Fruit fly (Drosophila melanogaster): ENCODE results near the gene CG2150.

CG2150 gene

dm6 chr3R:31793664-31794417 is 29.3 kb upstream of the CG2150 start, which contains the start of the genes Mccc1 and Acf (continued):
- TF ChIP-seq MBD-R2 (GFP tag; IDR thresholded peaks at IDR 0.05) (peak; percentile 35; the same call in 1 of the 2 replicates), Sin3A (optimal IDR thresholded peaks at IDR 0.05) (peak; percentile 61), Nf-YC (tag; optimal IDR thresholded peaks at IDR 0.05) (no peak), tup (GFP tag; optimal IDR thresholded peaks at IDR 0.05) (no peak), Gug (GFP tag; IDR thresholded peaks at IDR 0.05) (0 out of 4 replicates have a peak, but pooled peaks have one; percentile 6), ham (GFP tag; IDR thresholded peaks at IDR 0.05) (no peak), ind (GFP tag; optimal IDR thresholded peaks at IDR 0.05) (peak; percentile 10), nerfin-2 (GFP tag; IDR thresholded peaks at IDR 0.05; ENCODE audit: partially characterized antibody) (no peak), lov (optimal IDR thresholded peaks at IDR 0.05) (no peak), lov (GFP tag; IDR thresholded peaks at IDR 0.05) (no peak), ken (GFP tag; IDR thresholded peaks at IDR 0.05) (peak; percentile 20; the same call in 1 of the 3 replicates), Myb (GFP tag; optimal IDR thresholded peaks at IDR 0.05) (peak; percentile 74), Hsf (GFP tag; optimal IDR thresholded peaks at IDR 0.05) (peak; percentile 30), CG13624 (GFP tag; optimal IDR thresholded peaks at IDR 0.05) (peak; percentile 10), pzg (GFP tag; optimal IDR thresholded peaks at IDR 0.05) (peak; percentile 79), Hr78 (GFP tag; optimal IDR thresholded peaks at IDR 0.05) (no peak), tin (GFP tag; optimal IDR thresholded peaks at IDR 0.05) (peak; percentile 22), Abd-B (GFP tag; optimal IDR thresholded peaks at IDR 0.05) (no peak), unc-4 (GFP tag; IDR thresholded peaks at IDR 0.05; ENCODE audit: partially characterized antibody) (peak; percentile 57; the same call in 1 of the 2 replicates), CG2120 (GFP tag; optimal IDR thresholded peaks at IDR 0.05) (peak; percentile 68), bbx (GFP tag; IDR thresholded peaks at IDR 0.05; ENCODE audit: partially characterized antibody) (peak; percentile 63), Taf1 (GFP tag; IDR thresholded peaks at IDR 0.05) (no peak), Sox100B (GFP tag; optimal IDR thresholded peaks at IDR 0.05) (no peak), CG32532 (GFP tag; IDR thresholded peaks at IDR 0.05) (peak; percentile 51; the same call in 1 of the 2 replicates), seq (GFP tag; IDR thresholded peaks at IDR 0.05) (no peak), CG9876 (GFP tag; optimal IDR thresholded peaks at IDR 0.05) (no peak), crp (GFP tag; optimal IDR thresholded peaks at IDR 0.05) (peak in 1 of 2 experiments; percentile 56), Fer2 (tag; optimal IDR thresholded peaks at IDR 0.05) (no peak), CG9817 (tag; optimal IDR thresholded peaks at IDR 0.05) (peak; percentile 34), dysf (GFP tag; IDR thresholded peaks at IDR 0.05) (no peak), E2f2 (GFP tag; IDR thresholded peaks at IDR 0.05) (peak; percentile 42), pum (GFP tag; optimal IDR thresholded peaks at IDR 0.05) (peak; percentile 37), TFAM (GFP tag; optimal IDR thresholded peaks at IDR 0.05) (no peak), sna (GFP tag; IDR thresholded peaks at IDR 0.05; ENCODE audit: partially characterized antibody) (peak; percentile 51; the same call in 1 of the 2 replicates), ems (GFP tag; optimal IDR thresholded peaks at IDR 0.05) (peak; percentile 33), chn (GFP tag; optimal IDR thresholded peaks at IDR 0.05) (no peak)

dm6 chr3R:31777482-31778165 is 13.1 kb upstream of the CG2150 start:
- TF ChIP-seq CG9817 (tag; optimal IDR thresholded peaks at IDR 0.05) (no peak), CG18599 (GFP tag; optimal IDR thresholded peaks at IDR 0.05) (peak; percentile 9), gce (GFP tag; IDR thresholded peaks at IDR 0.05) (no peak), Atf6 (GFP tag; IDR thresholded peaks at IDR 0.05) (0 out of 2 replicates have a peak, but pooled peaks have one; percentile 14), D19A (tag; optimal IDR thresholded peaks at IDR 0.05) (no peak), Med (GFP tag) (peak; percentile 83), nerfin-1 (tag; optimal IDR thresholded peaks at IDR 0.05) (peak; percentile 55), CG1233 (GFP tag; optimal IDR thresholded peaks at IDR 0.05) (peak; percentile 21), CG6765 (GFP tag; optimal IDR thresholded peaks at IDR 0.05) (peak; percentile 21), crol (GFP tag; IDR thresholded peaks at IDR 0.05) (peak; percentile 60), CG34376 (GFP tag; optimal IDR thresholded peaks at IDR 0.05) (peak; percentile 38), cg (GFP tag; optimal IDR thresholded peaks at IDR 0.05) (peak; percentile 79), CG17912 (GFP tag; optimal IDR thresholded peaks at IDR 0.05) (no peak), NK7.1 (GFP tag; optimal IDR thresholded peaks at IDR 0.05) (no peak), Neu2 (GFP tag; optimal IDR thresholded peaks at IDR 0.05; ENCODE audit: borderline replicate concordance) (no peak)

Measured in whole organism, embryonic.